Fruit fly (Drosophila melanogaster): ENCODE measurements around the gene CG11970.

Gene CG11970

DNA sequence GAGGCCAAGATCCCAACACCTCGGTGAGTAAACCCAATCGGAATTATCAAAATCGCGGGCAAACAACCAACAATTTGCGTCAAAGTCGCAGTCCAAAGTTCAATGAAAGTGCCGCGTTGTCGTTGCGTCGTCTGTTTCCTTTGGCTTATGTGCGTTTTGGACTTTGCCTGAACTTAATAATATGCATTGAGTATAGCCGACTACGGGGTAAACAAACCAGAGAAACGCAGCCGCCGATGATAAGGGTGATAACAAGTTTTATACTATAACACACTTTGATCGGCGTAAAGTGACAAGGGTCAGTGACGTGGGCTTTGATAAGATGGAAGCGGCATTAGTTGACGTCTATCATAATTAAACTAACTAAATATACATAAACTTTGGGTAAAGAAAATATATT lies 44.8 kb upstream of the CG11970 start:
- TF ChIP-seq Hr39 (GFP tag; optimal IDR thresholded peaks at IDR 0.05), result no peak
- no peak for TF ChIP-seq dsx (GFP tag; optimal IDR thresholded peaks at IDR 0.05; ENCODE audit: poor library complexity, severe bottlenecking)
- TF ChIP-seq cyc (GFP tag; optimal IDR thresholded peaks at IDR 0.05), result no peak
- no peak for TF ChIP-seq esn (GFP tag; optimal IDR thresholded peaks at IDR 0.05)
- no peak for TF ChIP-seq CG32006 (GFP tag; optimal IDR thresholded peaks at IDR 0.05)
- no peak for TF ChIP-seq fkh (GFP tag; optimal IDR thresholded peaks at IDR 0.05)
- no peak for TF ChIP-seq CG6792 (GFP tag; optimal IDR thresholded peaks at IDR 0.05)
- peak; percentile 63; the same call in 2 of the 3 replicates for TF ChIP-seq CG8119 (GFP tag; IDR thresholded peaks at IDR 0.05)
- TF ChIP-seq CG11902 (GFP tag; optimal IDR thresholded peaks at IDR 0.05), result no peak
- TF ChIP-seq svp (GFP tag), result peak; percentile 81
- TF ChIP-seq CG1621 (tag; optimal IDR thresholded peaks at IDR 0.05), result peak; percentile 60
- no peak for TF ChIP-seq CG11294 (GFP tag; IDR thresholded peaks at IDR 0.05)
- TF ChIP-seq fd59A (GFP tag; optimal IDR thresholded peaks at IDR 0.05), result no peak
- TF ChIP-seq pdm3 (GFP tag; optimal IDR thresholded peaks at IDR 0.05), result no peak
- peak; percentile 55; the same call in 1 of the 3 replicates for TF ChIP-seq eg (GFP tag; IDR thresholded peaks at IDR 0.05)
- TF ChIP-seq CG6854 (GFP tag; optimal IDR thresholded peaks at IDR 0.05), result peak; percentile 71
- TF ChIP-seq spab (GFP tag; optimal IDR thresholded peaks at IDR 0.05), result peak; percentile 71
- TF ChIP-seq dac (GFP tag; optimal IDR thresholded peaks at IDR 0.05), result no peak
- TF ChIP-seq CG15336 (GFP tag; IDR thresholded peaks at IDR 0.05), result peak; percentile 57
- TF ChIP-seq Hr38 (GFP tag; optimal IDR thresholded peaks at IDR 0.05), result no peak
- TF ChIP-seq Smox (GFP tag; optimal IDR thresholded peaks at IDR 0.05), result no peak
- no peak for TF ChIP-seq CG11762 (GFP tag; optimal IDR thresholded peaks at IDR 0.05; ENCODE audit: insufficient read depth)
- peak; percentile 81 for TF ChIP-seq CG6808 (GFP tag; optimal IDR thresholded peaks at IDR 0.05)
- TF ChIP-seq Ets21C (GFP tag; optimal IDR thresholded peaks at IDR 0.05), result no peak
- TF ChIP-seq CG34406 (GFP tag; optimal IDR thresholded peaks at IDR 0.05), result no peak
- no peak for TF ChIP-seq Gug (GFP tag; IDR thresholded peaks at IDR 0.05)
- TF ChIP-seq fd85E (GFP tag; optimal IDR thresholded peaks at IDR 0.05), result no peak
- no peak for TF ChIP-seq CG31627 (GFP tag; optimal IDR thresholded peaks at IDR 0.05)
- peak; percentile 77 to 85 for TF ChIP-seq ss (GFP tag; optimal IDR thresholded peaks at IDR 0.05)
- TF ChIP-seq CG9139 (GFP tag; optimal IDR thresholded peaks at IDR 0.05), result peak; percentile 82
- TF ChIP-seq CG6163 (GFP tag; IDR thresholded peaks at IDR 0.05), result peak; percentile 71; the same call in 2 of the 3 replicates
- no peak for TF ChIP-seq CG4318 (GFP tag; optimal IDR thresholded peaks at IDR 0.05)
- no peak for TF ChIP-seq CG8632 (GFP tag; optimal IDR thresholded peaks at IDR 0.05)
- no peak for TF ChIP-seq Met (GFP tag; optimal IDR thresholded peaks at IDR 0.05)
- TF ChIP-seq net (GFP tag; optimal IDR thresholded peaks at IDR 0.05), result peak; percentile 75
- peak; percentile 18 for TF ChIP-seq Blimp-1 (GFP tag; optimal IDR thresholded peaks at IDR 0.05)
- TF ChIP-seq CG7368 (GFP tag; optimal IDR thresholded peaks at IDR 0.05), result peak; percentile 54
- peak; percentile 55 for TF ChIP-seq Eip78C (GFP tag)
- TF ChIP-seq Hr4 (GFP tag; optimal IDR thresholded peaks at IDR 0.05), result peak; percentile 19
- peak; percentile 29 for TF ChIP-seq achi (GFP tag; optimal IDR thresholded peaks at IDR 0.05)
- TF ChIP-seq Sox102F (GFP tag; optimal IDR thresholded peaks at IDR 0.05), result peak; percentile 25
- TF ChIP-seq acj6 (GFP tag; optimal IDR thresholded peaks at IDR 0.05), result no peak
- peak; percentile 51 for TF ChIP-seq CG3919 (GFP tag; optimal IDR thresholded peaks at IDR 0.05)
- TF ChIP-seq Sox15 (GFP tag; optimal IDR thresholded peaks at IDR 0.05), result no peak
- TF ChIP-seq Eip93F (GFP tag; optimal IDR thresholded peaks at IDR 0.05), result peak; percentile 28
- peak; percentile 53 for TF ChIP-seq CG10669 (GFP tag; optimal IDR thresholded peaks at IDR 0.05)
- peak; percentile 30 for TF ChIP-seq Ets96B (tag; optimal IDR thresholded peaks at IDR 0.05)
- no peak for TF ChIP-seq vri (GFP tag; optimal IDR thresholded peaks at IDR 0.05)
- peak; percentile 83 for TF ChIP-seq CG16779 (tag; optimal IDR thresholded peaks at IDR 0.05)
- no peak for TF ChIP-seq Lpt (GFP tag; optimal IDR thresholded peaks at IDR 0.05)
- TF ChIP-seq salr (GFP tag; optimal IDR thresholded peaks at IDR 0.05), result peak; percentile 25 to 48
- TF ChIP-seq Eip75B (GFP tag; optimal IDR thresholded peaks at IDR 0.05), result no peak
